Worm (Caenorhabditis elegans) whole organism, mixed stage, embryonic: Measurements from ENCODE around the gene fbxc-31.

Experiments
- bed-3 ChIP-seq: fragments of 200-800 bp; sonication (Bioruptor generic); optimal IDR thresholded peaks from 3 replicates; lab custom pipeline; 2018; ENCODE audit warnings: mild to moderate bottlenecking, missing genetic modification characterization, moderate library complexity, missing compliant biosample characterization
- blmp-1 ChIP-seq: fragments of 150-350 bp; optimal IDR thresholded peaks from 2 replicates; lab custom pipeline; 2014; ENCODE audit warnings: missing biosample characterization, missing genetic modification characterization
- ceh-39 ChIP-seq: fragments of 150-350 bp; optimal IDR thresholded peaks from 2 replicates; lab custom pipeline; 2014; ENCODE audit warnings: missing biosample characterization, missing genetic modification characterization
- ceh-43 ChIP-seq: fragments of 200-800 bp; sonication (Bioruptor generic); optimal IDR thresholded peaks from 2 replicates; lab custom pipeline; 2018; ENCODE audit warnings: mild to moderate bottlenecking, missing genetic modification characterization, moderate library complexity, missing compliant biosample characterization
- ces-1 ChIP-seq: fragments of 150-350 bp; optimal IDR thresholded peaks from 2 replicates; lab custom pipeline; 2014; ENCODE audit warnings: missing biosample characterization, missing genetic modification reagents, missing genetic modification characterization
- cnd-1 ChIP-seq: fragments of 200-800 bp; sonication (Bioruptor generic); optimal IDR thresholded peaks from 2 replicates; lab custom pipeline; 2018; ENCODE audit warnings: mild to moderate bottlenecking, missing genetic modification characterization, missing compliant biosample characterization
- drap-1 ChIP-seq: fragments of 200-800 bp; sonication (Bioruptor generic); optimal IDR thresholded peaks from 3 replicates; lab custom pipeline; 2018; ENCODE audit warnings: mild to moderate bottlenecking, missing genetic modification characterization, missing compliant biosample characterization
- elt-1 ChIP-seq: sonication (generic microtip); optimal IDR thresholded peaks from 2 replicates; lab custom pipeline; 2017; ENCODE audit warnings: missing genetic modification characterization, mild to moderate bottlenecking, missing compliant biosample characterization, antibody characterized with exemption, moderate library complexity, borderline replicate concordance; ENCODE audit not compliant: insufficient read depth
- flh-1 ChIP-seq: fragments of 200-800 bp; sonication (Bioruptor generic); optimal IDR thresholded peaks from 2 replicates; lab custom pipeline; 2018; ENCODE audit warnings: mild to moderate bottlenecking, missing genetic modification characterization, moderate library complexity, missing compliant biosample characterization
- ham-2 ChIP-seq: fragments of 200-800 bp; sonication (Bioruptor generic); optimal IDR thresholded peaks from 2 replicates; lab custom pipeline; 2018; ENCODE audit warnings: mild to moderate bottlenecking, missing genetic modification characterization, missing compliant biosample characterization
- hlh-1 ChIP-seq: fragments of 150-350 bp; optimal IDR thresholded peaks from 2 replicates; lab custom pipeline; 2014; ENCODE audit warnings: missing biosample characterization, missing genetic modification reagents, missing genetic modification characterization
- lin-13 ChIP-seq: fragments of 150-350 bp; optimal IDR thresholded peaks from 2 replicates; lab custom pipeline; 2014; ENCODE audit warnings: missing biosample characterization, missing genetic modification characterization
- lin-32 ChIP-seq: fragments of 200-800 bp; sonication (Bioruptor generic); optimal IDR thresholded peaks from 2 replicates; lab custom pipeline; 2018; ENCODE audit warnings: mild to moderate bottlenecking, missing genetic modification characterization, missing compliant biosample characterization
- lsy-2 ChIP-seq: fragments of 150-350 bp; optimal IDR thresholded peaks from 2 replicates; lab custom pipeline; 2014; ENCODE audit warnings: missing biosample characterization, missing genetic modification characterization
- mab-5 ChIP-seq: fragments of 150-350 bp; optimal IDR thresholded peaks from 2 replicates; lab custom pipeline; 2014; ENCODE audit warnings: missing biosample characterization, missing genetic modification characterization
- mep-1 ChIP-seq: fragments of 150-350 bp; optimal IDR thresholded peaks from 2 replicates; lab custom pipeline; 2017; ENCODE audit warnings: missing biosample characterization, missing genetic modification reagents, missing genetic modification characterization, inconsistent platforms
- mls-2 ChIP-seq: sonication (generic microtip); optimal IDR thresholded peaks from 2 replicates; lab custom pipeline; 2016; ENCODE audit warnings: mild to moderate bottlenecking, missing genetic modification characterization, moderate library complexity, missing compliant biosample characterization
- nhr-12 ChIP-seq: fragments of 150-350 bp; optimal IDR thresholded peaks from 2 replicates; lab custom pipeline; 2014; ENCODE audit warnings: missing biosample characterization, missing genetic modification characterization
- nhr-237 ChIP-seq: fragments of 150-350 bp; optimal IDR thresholded peaks from 2 replicates; lab custom pipeline; 2014; ENCODE audit warnings: missing biosample characterization, missing genetic modification characterization
- nhr-28 ChIP-seq: fragments of 150-350 bp; optimal IDR thresholded peaks from 2 replicates; lab custom pipeline; 2014; ENCODE audit warnings: missing biosample characterization, missing genetic modification characterization
- nhr-76 ChIP-seq: sonication (generic microtip); optimal IDR thresholded peaks from 2 replicates; lab custom pipeline; 2017; ENCODE audit warnings: missing biosample characterization, missing genetic modification characterization
- pha-4 ChIP-seq: fragments of 150-350 bp; optimal IDR thresholded peaks from 2 replicates; lab custom pipeline; 2018; ENCODE audit warnings: missing biosample characterization, missing genetic modification reagents, missing genetic modification characterization
- sem-2 ChIP-seq: fragments of 200-800 bp; sonication (Bioruptor generic); optimal IDR thresholded peaks from 2 replicates; lab custom pipeline; 2018; ENCODE audit warnings: mild to moderate bottlenecking, missing genetic modification characterization, missing compliant biosample characterization
- snpc-4 ChIP-seq: fragments of 150-350 bp; optimal IDR thresholded peaks from 2 replicates; lab custom pipeline; 2014; ENCODE audit warnings: missing biosample characterization, missing genetic modification characterization
- sptf-1 ChIP-seq: sonication (generic microtip); optimal IDR thresholded peaks from 2 replicates; lab custom pipeline; 2017; ENCODE audit warnings: mild to moderate bottlenecking, missing genetic modification characterization, moderate library complexity, missing compliant biosample characterization
- tbx-8 ChIP-seq: fragments of 200-800 bp; sonication (Bioruptor generic); optimal IDR thresholded peaks from 2 replicates; lab custom pipeline; 2018; ENCODE audit warnings: mild to moderate bottlenecking, missing genetic modification characterization, moderate library complexity, missing compliant biosample characterization
- unc-120 ChIP-seq: sonication (generic microtip); optimal IDR thresholded peaks from 2 replicates; lab custom pipeline; 2017; ENCODE audit warnings: missing genetic modification characterization, missing compliant biosample characterization; ENCODE audit not compliant: poor library complexity, severe bottlenecking
- unc-39 ChIP-seq: fragments of 150-350 bp; optimal IDR thresholded peaks from 2 replicates; lab custom pipeline; 2014; ENCODE audit warnings: missing biosample characterization, missing genetic modification characterization
- unc-62 ChIP-seq: fragments of 150-350 bp; optimal IDR thresholded peaks from 2 replicates; lab custom pipeline; 2014; ENCODE audit warnings: missing biosample characterization, missing genetic modification reagents, missing genetic modification characterization
- zip-8 ChIP-seq: fragments of 150-350 bp; optimal IDR thresholded peaks from 2 replicates; lab custom pipeline; 2014; ENCODE audit warnings: missing biosample characterization, missing genetic modification characterization
- ztf-11 ChIP-seq: fragments of 150-350 bp; optimal IDR thresholded peaks from 2 replicates; lab custom pipeline; 2014; ENCODE audit warnings: missing biosample characterization, missing genetic modification characterization

fbxc-31 gene

DNA sequence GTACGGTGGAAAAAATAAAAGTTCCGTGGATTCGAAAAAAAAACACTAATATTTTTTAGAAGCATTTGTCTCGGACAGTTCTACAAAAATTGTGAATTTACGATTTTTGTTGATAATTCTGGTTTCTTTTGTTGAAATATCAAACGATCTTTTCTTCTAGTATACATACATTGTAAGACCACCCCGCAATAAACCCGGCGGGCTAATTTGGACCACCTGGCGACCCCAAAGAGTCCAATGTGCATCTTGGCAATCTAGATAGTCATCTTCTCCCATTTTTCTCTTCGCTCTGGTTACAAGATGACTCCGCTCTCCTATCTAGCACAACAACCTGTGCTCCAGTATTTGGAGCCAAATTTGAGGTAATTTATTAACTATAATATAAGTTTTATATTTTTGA lies 4.0 kb downstream of the fbxc-31 start, which contains the start of gene fbxc-29:
Gene fbxc-29 (plus strand): TSS at position 301 of the 400 bp plus-strand sequence.
- no peak for TF ChIP-seq sptf-1 (tag; lab: Kevin White, UChicago)
- TF ChIP-seq, all 35 proteins: peak for 0

DNA sequence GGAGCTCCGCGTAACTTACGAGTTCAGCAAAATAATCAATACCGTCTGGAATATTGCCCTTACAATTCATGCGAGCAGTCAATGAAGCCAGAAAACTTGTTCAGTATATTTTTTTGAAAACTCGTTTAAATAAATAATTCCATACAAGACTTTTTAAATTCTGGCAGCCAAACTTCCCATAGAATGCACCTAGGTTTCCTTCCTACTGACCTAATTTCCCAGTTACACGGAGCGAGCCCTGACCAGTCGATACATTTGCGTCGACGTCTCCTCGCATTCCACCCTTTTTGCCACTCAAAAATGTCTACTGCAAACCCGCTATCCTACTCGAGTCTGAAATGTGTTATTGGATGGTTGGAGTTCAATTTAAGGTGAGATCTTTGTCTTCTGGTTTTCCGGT lies 5.5 kb downstream of the fbxc-31 start, which contains the start of gene fbxc-30:
Gene fbxc-30 (plus strand): TSS at position 301 of the 400 bp plus-strand sequence.
- TF ChIP-seq lin-32 (GFP tag; lab: Kevin White, UChicago) = no peak
- no peak for TF ChIP-seq cnd-1 (tag; lab: Kevin White, UChicago)
- TF ChIP-seq blmp-1 = no peak
- no peak for TF ChIP-seq hlh-1
- TF ChIP-seq lin-13 (tag; lab: Kevin White, UChicago) = no peak
- no peak for TF ChIP-seq nhr-12
- no peak for TF ChIP-seq ces-1
- no peak for TF ChIP-seq pha-4 (tag; lab: Kevin White, UChicago)
- TF ChIP-seq tbx-8 (GFP tag; lab: Kevin White, UChicago) = no peak
- no peak for TF ChIP-seq nhr-237 (tag; lab: Kevin White, UChicago)
- TF ChIP-seq mls-2 (tag; lab: Kevin White, UChicago) = no peak
- no peak for TF ChIP-seq elt-1
- no peak for TF ChIP-seq nhr-76 (tag; lab: Kevin White, UChicago)
- no peak for TF ChIP-seq mab-5
- no peak for TF ChIP-seq flh-1 (GFP tag; lab: Kevin White, UChicago)
- TF ChIP-seq snpc-4 (tag; lab: Kevin White, UChicago) = no peak
- TF ChIP-seq ceh-43 (GFP tag; lab: Kevin White, UChicago) = no peak
- no peak for TF ChIP-seq ztf-11
- TF ChIP-seq mep-1 (tag; lab: Kevin White, UChicago) = no peak
- no peak for TF ChIP-seq sptf-1 (tag; lab: Kevin White, UChicago)

DNA sequence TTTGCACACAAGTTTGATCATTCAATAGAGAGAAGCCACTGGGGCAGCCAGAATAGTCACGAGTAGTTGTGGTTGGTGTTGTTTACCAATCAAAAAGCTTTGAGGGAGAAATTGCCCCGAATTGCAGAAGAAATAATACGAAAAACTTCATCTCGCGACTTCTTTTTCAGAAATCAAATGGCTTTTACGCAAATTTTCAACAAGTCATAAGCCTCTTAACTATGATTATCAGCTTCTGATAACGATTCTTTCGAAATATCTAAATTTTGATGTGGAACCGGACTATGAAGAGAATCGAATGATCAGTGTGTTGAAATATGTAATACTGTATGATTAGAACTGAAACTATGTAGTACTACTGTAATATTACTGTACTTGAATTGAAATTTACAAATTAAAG lies 8.5 kb downstream of the fbxc-31 start:
- no peak for TF ChIP-seq lsy-2 (tag; lab: Kevin White, UChicago)
- no peak for TF ChIP-seq blmp-1
- TF ChIP-seq ceh-39 = no peak
- TF ChIP-seq tbx-8 (GFP tag; lab: Kevin White, UChicago) = no peak
- TF ChIP-seq lin-32 (GFP tag; lab: Kevin White, UChicago) = no peak
- TF ChIP-seq bed-3 (GFP tag; lab: Kevin White, UChicago) = no peak
- no peak for TF ChIP-seq nhr-76 (tag; lab: Kevin White, UChicago)
- no peak for TF ChIP-seq nhr-12
- no peak for TF ChIP-seq elt-1
- no peak for TF ChIP-seq lin-13 (tag; lab: Kevin White, UChicago)
- TF ChIP-seq pha-4 (tag; lab: Kevin White, UChicago) = no peak

DNA sequence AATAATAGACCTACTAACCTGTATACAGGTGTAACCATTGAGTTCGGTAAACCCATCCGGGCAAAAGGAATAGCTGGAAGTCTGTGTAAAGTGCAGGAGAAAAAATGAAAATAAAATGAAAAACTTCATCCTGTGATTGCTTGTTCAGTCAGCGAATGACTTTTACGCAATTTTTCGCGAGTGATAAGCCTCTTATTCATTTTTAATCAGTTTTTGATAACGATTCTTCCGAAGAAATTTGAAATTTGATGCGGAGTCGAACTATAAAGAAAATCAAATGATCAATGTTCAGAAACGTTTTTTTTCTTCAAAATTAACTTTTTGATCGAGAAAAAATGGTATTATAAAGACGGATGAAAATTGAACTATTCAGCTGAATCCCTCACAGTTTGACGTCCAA lies 11.0 kb downstream of the fbxc-31 start:
- no peak for TF ChIP-seq unc-120
- TF ChIP-seq elt-1 = no peak
- no peak for TF ChIP-seq unc-39
- no peak for TF ChIP-seq nhr-28 (tag; lab: Kevin White, UChicago)
- no peak for TF ChIP-seq zip-8
- no peak for TF ChIP-seq mep-1 (tag; lab: Kevin White, UChicago)
- no peak for TF ChIP-seq hlh-1
- TF ChIP-seq, all 35 proteins: peak for 0

DNA sequence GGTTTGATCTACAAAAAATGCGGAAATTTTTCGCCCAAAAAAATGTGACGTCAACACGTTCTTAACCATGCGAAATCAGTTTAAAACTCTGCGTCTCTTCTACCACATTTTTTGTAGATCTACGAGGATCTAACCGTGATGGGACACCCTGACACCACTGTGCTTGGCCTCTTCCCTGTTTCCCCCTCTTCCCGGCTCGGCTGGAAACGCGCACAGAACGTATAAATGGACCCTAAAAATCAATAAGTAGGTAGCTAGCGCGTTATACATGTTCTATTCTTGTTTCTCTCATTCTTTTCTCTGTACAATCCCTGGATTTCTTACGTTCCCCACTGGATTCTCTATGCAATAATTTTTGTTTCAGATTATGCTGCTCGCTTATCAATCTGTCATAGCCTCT lies 11.7 kb downstream of the fbxc-31 start, which contains the start of gene fbxc-28:
Gene fbxc-28 (plus strand): TSS at position 301 of the 400 bp plus-strand sequence.
- TF ChIP-seq pha-4 (tag; lab: Kevin White, UChicago) (no peak), unc-39 (no peak), sem-2 (GFP tag; lab: Kevin White, UChicago) (no peak), mls-2 (tag; lab: Kevin White, UChicago) (no peak), unc-120 (no peak), sptf-1 (tag; lab: Kevin White, UChicago) (no peak), tbx-8 (GFP tag; lab: Kevin White, UChicago) (no peak), lsy-2 (tag; lab: Kevin White, UChicago) (no peak), zip-8 (no peak), drap-1 (GFP tag; lab: Kevin White, UChicago) (no peak), bed-3 (GFP tag; lab: Kevin White, UChicago) (no peak), nhr-28 (tag; lab: Kevin White, UChicago) (no peak), mep-1 (tag; lab: Kevin White, UChicago) (no peak), unc-62 (GFP tag; lab: Kevin White, UChicago) (no peak), ham-2 (no peak), ces-1 (no peak), cnd-1 (tag; lab: Kevin White, UChicago) (no peak), lin-13 (tag; lab: Kevin White, UChicago) (no peak), hlh-1 (no peak), ztf-11 (no peak)
- TF ChIP-seq, all 35 proteins: peak for 0
